Worm (Caenorhabditis elegans) whole organism, mixed stage, embryonic: ENCODE measurements around the gene C34B4.5.

Source experiments
- ces-1 ChIP-seq: fragments of 150-350 bp; optimal IDR thresholded peaks from 2 replicates; lab custom pipeline; 2014; ENCODE audit warnings: missing biosample characterization, missing genetic modification reagents, missing genetic modification characterization
- drap-1 ChIP-seq: fragments of 200-800 bp; sonication (Bioruptor generic); optimal IDR thresholded peaks from 3 replicates; lab custom pipeline; 2018; ENCODE audit warnings: mild to moderate bottlenecking, missing genetic modification characterization, missing compliant biosample characterization
- elt-1 ChIP-seq: sonication (generic microtip); optimal IDR thresholded peaks from 2 replicates; lab custom pipeline; 2017; ENCODE audit warnings: missing genetic modification characterization, mild to moderate bottlenecking, missing compliant biosample characterization, antibody characterized with exemption, moderate library complexity, borderline replicate concordance; ENCODE audit not compliant: insufficient read depth
- elt-3 ChIP-seq: fragments of 150-350 bp; optimal IDR thresholded peaks from 2 replicates; lab custom pipeline; 2014; ENCODE audit warnings: missing biosample characterization, missing genetic modification characterization
- mab-5 ChIP-seq: fragments of 150-350 bp; optimal IDR thresholded peaks from 2 replicates; lab custom pipeline; 2014; ENCODE audit warnings: missing biosample characterization, missing genetic modification characterization
- nhr-237 ChIP-seq: fragments of 150-350 bp; optimal IDR thresholded peaks from 2 replicates; lab custom pipeline; 2014; ENCODE audit warnings: missing biosample characterization, missing genetic modification characterization
- nhr-28 ChIP-seq: fragments of 150-350 bp; optimal IDR thresholded peaks from 2 replicates; lab custom pipeline; 2014; ENCODE audit warnings: missing biosample characterization, missing genetic modification characterization
- nhr-76 ChIP-seq: sonication (generic microtip); optimal IDR thresholded peaks from 2 replicates; lab custom pipeline; 2017; ENCODE audit warnings: missing biosample characterization, missing genetic modification characterization
- pha-4 ChIP-seq: fragments of 150-350 bp; optimal IDR thresholded peaks from 2 replicates; lab custom pipeline; 2018; ENCODE audit warnings: missing biosample characterization, missing genetic modification reagents, missing genetic modification characterization
- unc-62 ChIP-seq: fragments of 150-350 bp; optimal IDR thresholded peaks from 2 replicates; lab custom pipeline; 2014; ENCODE audit warnings: missing biosample characterization, missing genetic modification reagents, missing genetic modification characterization

ce11 chrV:13046125-13047123 lies 49.3 kb upstream of the C34B4.5 start:
- TF ChIP-seq elt-1 (tag; lab: Kevin White, UChicago) (no peak), elt-3 (tag; lab: Kevin White, UChicago) (no peak), ces-1 (no peak), nhr-28 (no peak), nhr-76 (no peak), mab-5 (tag; lab: Kevin White, UChicago) (no peak), drap-1 (no peak), pha-4 (tag; lab: Kevin White, UChicago) (no peak), nhr-237 (tag; lab: Kevin White, UChicago) (no peak), unc-62 (GFP tag; lab: Kevin White, UChicago) (no peak)
